Fruit fly (Drosophila melanogaster) whole organism, pupa: Measurements from ENCODE around the gene Cka.

Experiments
- CG10348 ChIP-seq: fragments of 200-800 bp; sonication (Bioruptor generic); IDR thresholded peaks from 2 replicates; pipeline ENCODE4 v1.3.6; 2022; ENCODE audit warnings: missing biosample characterization, missing genetic modification characterization
- CG12605 ChIP-seq: fragments of 200-800 bp; sonication (Bioruptor generic); IDR thresholded peaks from 2 replicates; pipeline ENCODE4 v1.3.6; 2022; ENCODE audit warnings: missing biosample characterization, missing genetic modification characterization
- CG13204 ChIP-seq: fragments of 200-800 bp; sonication (Bioruptor generic); optimal IDR thresholded peaks from 2 replicates; lab custom pipeline; 2018; ENCODE audit warnings: missing biosample characterization, mild to moderate bottlenecking, missing genetic modification characterization, moderate library complexity
- CG14655 ChIP-seq: fragments of 200-800 bp; sonication (Bioruptor generic); optimal IDR thresholded peaks from 3 replicates; lab custom pipeline; 2017; ENCODE audit warnings: mild to moderate bottlenecking, missing biosample characterization, missing genetic modification reagents, missing genetic modification characterization
- CG15710 ChIP-seq: fragments of 200-800 bp; sonication (Bioruptor generic); optimal IDR thresholded peaks from 2 replicates; lab custom pipeline; 2018; ENCODE audit warnings: missing biosample characterization, mild to moderate bottlenecking, missing genetic modification characterization, moderate library complexity
- CG17806 ChIP-seq: fragments of 200-800 bp; sonication (Bioruptor generic); optimal IDR thresholded peaks from 2 replicates; lab custom pipeline; 2018; ENCODE audit warnings: missing biosample characterization, mild to moderate bottlenecking, missing genetic modification characterization, moderate library complexity
- CG32121 ChIP-seq: fragments of 200-800 bp; sonication (Bioruptor generic); IDR thresholded peaks from 2 replicates; pipeline ENCODE4 v1.3.6; 2022; ENCODE audit warnings: missing biosample characterization, missing genetic modification characterization
- CG34367 ChIP-seq: fragments of 200-800 bp; sonication (Bioruptor generic); optimal IDR thresholded peaks from 2 replicates; lab custom pipeline; 2018; ENCODE audit warnings: missing biosample characterization, mild to moderate bottlenecking, missing genetic modification characterization
- CG4496 ChIP-seq: fragments of 200-800 bp; sonication (Bioruptor generic); IDR thresholded peaks from 3 replicates; pipeline ENCODE4 v1.3.6; 2022; ENCODE audit warnings: missing biosample characterization, missing genetic modification characterization
- CG8159 ChIP-seq: fragments of 200-800 bp; sonication (Bioruptor generic); optimal IDR thresholded peaks from 3 replicates; lab custom pipeline; 2018; ENCODE audit warnings: missing biosample characterization, mild to moderate bottlenecking, missing genetic modification characterization, moderate library complexity
- CG8301 ChIP-seq: fragments of 200-800 bp; sonication (Bioruptor generic); optimal IDR thresholded peaks from 2 replicates; lab custom pipeline; 2018; ENCODE audit warnings: missing biosample characterization, mild to moderate bottlenecking, missing genetic modification characterization
- CG9948 ChIP-seq: fragments of 200-800 bp; sonication (Bioruptor generic); optimal IDR thresholded peaks from 2 replicates; lab custom pipeline; 2018; ENCODE audit warnings: missing biosample characterization, mild to moderate bottlenecking, missing genetic modification characterization, moderate library complexity
- D1 ChIP-seq: fragments of 200-800 bp; sonication (Bioruptor generic); optimal IDR thresholded peaks from 2 replicates; lab custom pipeline; 2018; ENCODE audit warnings: missing biosample characterization, mild to moderate bottlenecking, missing genetic modification characterization, moderate library complexity
- EcR ChIP-seq: fragments of 200-800 bp; sonication (Bioruptor generic); optimal IDR thresholded peaks from 3 replicates; lab custom pipeline; 2019; ENCODE audit warnings: missing biosample characterization, missing genetic modification characterization, mild to moderate bottlenecking, moderate library complexity, missing genetic modification reagents
- Ets98B ChIP-seq: fragments of 200-800 bp; sonication (Bioruptor generic); IDR thresholded peaks from 2 replicates; pipeline ENCODE4 v1.3.6; 2022; ENCODE audit warnings: missing biosample characterization, missing genetic modification characterization
- Pif1A ChIP-seq: fragments of 200-800 bp; sonication (Bioruptor generic); optimal IDR thresholded peaks from 3 replicates; lab custom pipeline; 2016; ENCODE audit warnings: missing biosample characterization, missing genetic modification characterization
- Pif1B ChIP-seq: fragments of 200-800 bp; sonication (Bioruptor generic); optimal IDR thresholded peaks from 3 replicates; lab custom pipeline; 2016; ENCODE audit warnings: missing biosample characterization, missing genetic modification characterization
- Snoo ChIP-seq: fragments of 200-800 bp; sonication (Bioruptor generic); optimal IDR thresholded peaks from 3 replicates; lab custom pipeline; 2017; ENCODE audit warnings: missing biosample characterization, mild to moderate bottlenecking, missing genetic modification characterization, inconsistent platforms
- fd96Ca ChIP-seq: fragments of 200-800 bp; sonication (Bioruptor generic); IDR thresholded peaks from 3 replicates; pipeline ENCODE4 v1.3.6; 2022; ENCODE audit warnings: missing biosample characterization, missing genetic modification characterization
- gl ChIP-seq: fragments of 200-800 bp; sonication (Bioruptor generic); optimal IDR thresholded peaks from 2 replicates; lab custom pipeline; 2018; ENCODE audit warnings: missing biosample characterization, mild to moderate bottlenecking, missing genetic modification characterization
- rn ChIP-seq: fragments of 200-800 bp; sonication (Bioruptor generic); IDR thresholded peaks from 2 replicates; pipeline ENCODE4 v1.3.6; 2022; ENCODE audit warnings: missing biosample characterization, missing genetic modification characterization

The Cka gene

DNA sequence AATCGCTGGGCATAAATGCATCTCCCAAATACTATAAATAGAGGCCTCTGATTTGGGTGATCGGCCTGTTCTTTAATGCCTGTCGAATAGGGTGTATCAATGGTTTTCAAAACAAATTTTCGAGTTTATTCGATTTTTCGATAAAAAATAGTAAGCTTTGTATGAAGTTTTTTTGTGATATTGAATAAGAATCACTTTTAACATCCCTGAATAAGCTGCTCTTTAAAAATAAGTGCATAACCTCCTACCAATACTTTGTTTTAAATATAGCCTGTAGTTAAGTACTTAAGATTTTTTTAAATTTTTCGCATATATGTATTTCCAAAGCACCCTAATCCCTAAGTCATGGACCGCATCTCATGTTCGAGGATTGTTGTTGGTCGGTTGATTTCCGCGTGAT lies 50.1 kb downstream of the Cka start:
- TF ChIP-seq CG12605 (GFP tag; lab: Robert Waterston, UW): 0 out of 2 replicates have a peak, but pooled peaks have one; percentile 12
- no peak for TF ChIP-seq CG15710 (tag; lab: Kevin White, UChicago)

DNA sequence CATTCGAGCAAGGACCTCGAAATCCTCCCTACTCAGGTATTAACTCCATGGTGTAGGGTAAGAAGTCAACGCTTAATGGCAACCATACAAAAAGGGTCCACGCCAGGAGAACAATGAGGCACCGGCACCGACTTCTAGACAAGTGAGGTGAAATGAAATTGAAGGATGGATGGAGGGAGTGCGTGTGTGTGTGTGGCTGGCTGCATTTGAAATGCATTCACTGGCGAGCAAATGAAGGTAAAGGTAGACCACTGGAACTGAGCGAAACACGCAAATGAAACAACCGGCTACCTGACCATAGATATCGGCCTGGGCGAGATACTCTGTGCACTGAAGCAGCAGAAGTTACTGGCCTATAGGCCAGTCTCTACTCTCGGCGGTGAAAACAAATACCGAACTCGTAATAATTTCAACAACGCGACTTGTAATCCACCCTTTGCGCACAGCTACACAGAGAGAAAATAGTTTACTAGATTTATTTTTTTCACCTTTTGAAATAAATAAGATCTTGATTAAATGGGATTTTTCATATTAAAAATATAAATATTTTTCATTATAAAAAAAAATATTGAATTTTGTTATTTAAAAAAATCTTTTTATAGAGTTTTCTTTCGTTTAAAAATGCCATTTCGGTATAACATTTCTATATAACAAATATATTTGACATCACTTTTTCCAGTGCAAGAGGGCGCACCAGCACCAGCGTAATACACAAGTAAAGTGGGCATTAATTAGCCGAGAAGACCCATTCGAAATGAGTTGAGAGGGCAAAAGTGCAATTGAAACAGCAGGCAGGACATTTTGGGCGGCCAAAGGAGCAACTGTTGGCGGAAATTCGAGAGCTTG lies 51.3 kb downstream of the Cka start:
- TF ChIP-seq Snoo (tag; lab: Kevin White, UChicago) (peak; percentile 74), CG8159 (tag; lab: Kevin White, UChicago) (no peak), rn (no peak), CG4496 (GFP tag; lab: Robert Waterston, UW) (no peak), Ets98B (GFP tag; lab: Robert Waterston, UW) (no peak), CG10348 (GFP tag; lab: Robert Waterston, UW) (0 out of 2 replicates have a peak, but pooled peaks have one; percentile 29), CG13204 (no peak), CG9948 (tag; lab: Kevin White, UChicago) (peak; percentile 80), EcR (GFP tag; lab: Kevin White, UChicago) (no peak), CG12605 (GFP tag; lab: Robert Waterston, UW) (peak; percentile 81), CG32121 (GFP tag; lab: Robert Waterston, UW) (no peak; the same call in 1 of the 2 replicates), D1 (peak; percentile 54), CG14655 (GFP tag; lab: Kevin White, UChicago) (no peak), CG34367 (tag; lab: Kevin White, UChicago) (peak; percentile 72), CG8301 (tag; lab: Kevin White, UChicago) (no peak), CG17806 (tag; lab: Kevin White, UChicago) (peak; percentile 63), Pif1B (GFP tag; lab: Kevin White, UChicago) (no peak), Pif1A (GFP tag; lab: Kevin White, UChicago) (no peak), CG15710 (tag; lab: Kevin White, UChicago) (peak; percentile 84)
- TF ChIP-seq, all 21 proteins: peak for 8

dm6 chr2L:8082692-8083412 lies 52.3 kb downstream of the Cka start, which contains the start of gene Mcr:
Mcr (minus strand) TSS chr2L:8082982.
- TF ChIP-seq gl (tag; lab: Kevin White, UChicago) (no peak), CG12605 (GFP tag; lab: Robert Waterston, UW) (no peak), Pif1A (GFP tag; lab: Kevin White, UChicago) (no peak), Ets98B (GFP tag; lab: Robert Waterston, UW) (no peak), CG4496 (GFP tag; lab: Robert Waterston, UW) (no peak), EcR (GFP tag; lab: Kevin White, UChicago) (peak; percentile 10)

DNA sequence CACCGCTTCAGTTG lies 52.7 kb downstream of the Cka start, which contains the start of gene Bsg:
Gene Bsg, plus strand, starts transcription at position 8 of the 14 bp plus-strand sequence.
- no peak for TF ChIP-seq EcR (GFP tag; lab: Kevin White, UChicago)
- TF ChIP-seq D1: no peak
- no peak for TF ChIP-seq CG14655 (GFP tag; lab: Kevin White, UChicago)

DNA sequence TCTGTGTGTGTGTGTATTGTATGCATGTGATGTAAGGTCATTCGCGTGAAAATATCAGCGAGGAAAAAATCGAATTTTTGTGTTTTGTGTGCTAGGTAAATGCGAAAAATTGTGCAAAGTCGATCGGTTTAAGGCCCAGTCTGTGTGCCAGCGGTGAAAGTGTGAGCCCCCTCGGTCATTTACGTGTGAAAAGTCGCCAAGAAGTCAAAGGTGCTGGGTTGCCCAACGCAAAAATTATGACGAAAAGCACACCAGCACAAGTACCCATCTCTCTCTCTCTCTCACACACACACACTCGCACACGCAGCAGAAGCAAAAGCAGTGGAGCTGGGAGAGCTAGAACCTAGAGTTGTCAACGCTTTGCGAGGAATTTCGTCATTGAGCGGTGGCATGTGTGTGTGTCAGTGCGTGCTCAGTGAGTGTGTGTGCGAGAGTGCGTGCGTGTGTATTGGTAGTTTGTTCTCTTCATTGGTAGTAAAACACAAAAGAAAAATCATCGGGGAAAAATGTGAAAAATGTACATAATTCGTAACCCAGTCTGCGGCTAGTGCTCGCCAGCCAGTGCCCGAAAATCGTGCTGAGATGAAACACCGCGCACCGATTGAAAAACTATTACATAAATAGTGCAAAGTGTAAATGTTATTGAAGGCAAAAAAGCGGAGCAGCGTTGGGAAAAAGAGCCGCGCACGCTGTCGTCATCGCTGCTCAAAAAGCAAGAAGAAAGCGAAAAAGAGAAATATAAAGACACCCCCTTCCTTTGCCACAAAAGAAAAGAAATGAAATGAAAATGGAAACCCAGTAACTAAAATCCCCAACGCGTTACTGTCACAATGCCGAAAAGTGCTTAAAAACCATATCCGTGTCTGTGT lies 53.1 kb downstream of the Cka start:
- TF ChIP-seq CG13204 (peak; percentile 18), CG34367 (tag; lab: Kevin White, UChicago) (peak; percentile 23), CG12605 (GFP tag; lab: Robert Waterston, UW) (peak; percentile 16; the same call in 1 of the 2 replicates), Ets98B (GFP tag; lab: Robert Waterston, UW) (peak; percentile 57), Pif1B (GFP tag; lab: Kevin White, UChicago) (no peak), CG15710 (tag; lab: Kevin White, UChicago) (no peak), EcR (GFP tag; lab: Kevin White, UChicago) (peak; percentile 86), Pif1A (GFP tag; lab: Kevin White, UChicago) (no peak)

dm6 chr2L:8084349-8085203 lies 54.1 kb downstream of the Cka start:
- TF ChIP-seq CG32121 (GFP tag; lab: Robert Waterston, UW) (no peak), CG8301 (tag; lab: Kevin White, UChicago) (peak; percentile 4), CG14655 (GFP tag; lab: Kevin White, UChicago) (peak; percentile 23), CG10348 (GFP tag; lab: Robert Waterston, UW) (no peak), CG17806 (tag; lab: Kevin White, UChicago) (no peak), fd96Ca (GFP tag; lab: Robert Waterston, UW) (0 out of 3 replicates have a peak, but pooled peaks have one; percentile 19), EcR (GFP tag; lab: Kevin White, UChicago) (peak; percentile 48), Pif1B (GFP tag; lab: Kevin White, UChicago) (no peak), CG13204 (peak; percentile 27)
